Fruit fly (Drosophila melanogaster) whole organism, prepupa: ENCODE results near the gene Smyd5.
A peak's percentile ranks its signal among the peaks of the same experiment; 100 is the strongest.

Experiments
- Blimp-1 ChIP-seq: fragments of 200-800 bp; sonication (Bioruptor generic); optimal IDR thresholded peaks from 3 replicates; lab custom pipeline; 2017; ENCODE audit warnings: missing biosample characterization, missing genetic modification characterization, mild to moderate bottlenecking, moderate library complexity, missing genetic modification reagents
- CG10631 ChIP-seq: fragments of 200-800 bp; sonication (Bioruptor generic); optimal IDR thresholded peaks from 2 replicates; lab custom pipeline; 2016; ENCODE audit warnings: missing biosample characterization, missing genetic modification characterization
- CG11294 ChIP-seq: fragments of 200-800 bp; sonication (Bioruptor generic); IDR thresholded peaks from 2 replicates; pipeline ENCODE4 v1.3.6; 2022; ENCODE audit warnings: missing biosample characterization, missing genetic modification characterization
- CG11762 ChIP-seq: fragments of 200-800 bp; sonication (Bioruptor generic); optimal IDR thresholded peaks from 3 replicates; lab custom pipeline; 2016; ENCODE audit warnings: missing biosample characterization, missing genetic modification characterization; ENCODE audit not compliant: insufficient read depth
- CG11902 ChIP-seq: fragments of 200-800 bp; sonication (Bioruptor generic); optimal IDR thresholded peaks from 3 replicates; lab custom pipeline; 2016; ENCODE audit warnings: missing biosample characterization, missing genetic modification characterization
- CG15336 ChIP-seq: fragments of 200-800 bp; sonication (Bioruptor generic); IDR thresholded peaks from 2 replicates; pipeline ENCODE4 v1.3.6; 2022; ENCODE audit warnings: missing biosample characterization, missing genetic modification characterization
- CG1621 ChIP-seq: fragments of 200-800 bp; sonication (Bioruptor generic); optimal IDR thresholded peaks from 3 replicates; lab custom pipeline; 2018; ENCODE audit warnings: missing biosample characterization, mild to moderate bottlenecking, missing genetic modification characterization
- CG3032 ChIP-seq: fragments of 200-800 bp; optimal IDR thresholded peaks from 2 replicates; lab custom pipeline; 2019; ENCODE audit warnings: missing biosample characterization, mild to moderate bottlenecking, missing genetic modification characterization, moderate library complexity
- CG31627 ChIP-seq: fragments of 200-800 bp; sonication (Bioruptor generic); optimal IDR thresholded peaks from 3 replicates; lab custom pipeline; 2016; ENCODE audit warnings: missing biosample characterization, missing genetic modification characterization
- CG32006 ChIP-seq: fragments of 200-800 bp; sonication (Bioruptor generic); optimal IDR thresholded peaks from 3 replicates; lab custom pipeline; 2017; ENCODE audit warnings: missing biosample characterization, mild to moderate bottlenecking, missing genetic modification characterization
- CG6163 ChIP-seq: fragments of 200-800 bp; sonication (Bioruptor generic); IDR thresholded peaks from 3 replicates; pipeline ENCODE4 v1.3.6; 2022; ENCODE audit warnings: missing biosample characterization, missing genetic modification characterization
- CG6276 ChIP-seq: fragments of 200-800 bp; sonication (Bioruptor generic); optimal IDR thresholded peaks from 2 replicates; lab custom pipeline; 2017; ENCODE audit warnings: missing biosample characterization, mild to moderate bottlenecking, missing genetic modification characterization
- CG6808 ChIP-seq: fragments of 200-800 bp; sonication (Bioruptor generic); optimal IDR thresholded peaks from 3 replicates; lab custom pipeline; 2017; ENCODE audit warnings: missing biosample characterization, missing genetic modification characterization, mild to moderate bottlenecking, moderate library complexity, missing genetic modification reagents
- CG7368 ChIP-seq: fragments of 200-800 bp; sonication (Bioruptor generic); optimal IDR thresholded peaks from 3 replicates; lab custom pipeline; 2016; ENCODE audit warnings: missing biosample characterization, missing genetic modification characterization
- CG8632 ChIP-seq: fragments of 200-800 bp; sonication (Bioruptor generic); optimal IDR thresholded peaks from 3 replicates; lab custom pipeline; 2016; ENCODE audit warnings: missing biosample characterization, missing genetic modification characterization
- CG9139 ChIP-seq: fragments of 200-800 bp; sonication (Bioruptor generic); optimal IDR thresholded peaks from 3 replicates; lab custom pipeline; 2017; ENCODE audit warnings: missing biosample characterization, mild to moderate bottlenecking, missing genetic modification characterization
- Eip78C ChIP-seq: fragments of 200-800 bp; sonication (Bioruptor generic); peaks from one replicate; lab custom pipeline; 2016; ENCODE audit warnings: missing biosample characterization, missing genetic modification characterization
- Ets21C ChIP-seq: fragments of 200-800 bp; sonication (Bioruptor generic); optimal IDR thresholded peaks from 3 replicates; lab custom pipeline; 2016; ENCODE audit warnings: missing biosample characterization, missing genetic modification characterization
- Ets96B ChIP-seq: fragments of 200-800 bp; optimal IDR thresholded peaks from 2 replicates; lab custom pipeline; 2019; ENCODE audit warnings: missing biosample characterization, mild to moderate bottlenecking, missing genetic modification characterization, moderate library complexity
- Gug ChIP-seq: fragments of 200-800 bp; sonication (Bioruptor generic); IDR thresholded peaks from 2 replicates; pipeline ENCODE4 v1.3.6; 2022; ENCODE audit warnings: missing biosample characterization, missing genetic modification characterization
- Hr38 ChIP-seq: sonication (Bioruptor generic); optimal IDR thresholded peaks from 2 replicates; lab custom pipeline; 2016; ENCODE audit warnings: missing biosample characterization, missing genetic modification characterization
- Hr39 ChIP-seq: fragments of 200-800 bp; sonication (Bioruptor generic); optimal IDR thresholded peaks from 2 replicates; lab custom pipeline; 2016; ENCODE audit warnings: missing biosample characterization, missing genetic modification characterization
- Hr4 ChIP-seq: fragments of 200-800 bp; sonication (Bioruptor generic); optimal IDR thresholded peaks from 3 replicates; lab custom pipeline; 2016; ENCODE audit warnings: missing biosample characterization, missing genetic modification characterization
- Lpt ChIP-seq: fragments of 200-800 bp; sonication (Bioruptor generic); optimal IDR thresholded peaks from 3 replicates; lab custom pipeline; 2016; ENCODE audit warnings: missing biosample characterization, missing genetic modification characterization
- Met ChIP-seq: fragments of 200-800 bp; sonication (Bioruptor generic); optimal IDR thresholded peaks from 3 replicates; lab custom pipeline; 2016; ENCODE audit warnings: missing biosample characterization, missing genetic modification characterization
- OdsH ChIP-seq: fragments of 200-800 bp; sonication (Bioruptor generic); optimal IDR thresholded peaks from 3 replicates; lab custom pipeline; 2016; ENCODE audit warnings: missing biosample characterization, missing genetic modification characterization
- Smox ChIP-seq: fragments of 200-800 bp; sonication (Bioruptor generic); optimal IDR thresholded peaks from 3 replicates; lab custom pipeline; 2016; ENCODE audit warnings: missing biosample characterization, missing genetic modification characterization
- Sox102F ChIP-seq: fragments of 200-800 bp; sonication (Bioruptor generic); optimal IDR thresholded peaks from 2 replicates; lab custom pipeline; 2016; ENCODE audit warnings: missing biosample characterization, mild to moderate bottlenecking, missing genetic modification characterization
- Sox14 ChIP-seq: fragments of 200-800 bp; sonication (Bioruptor generic); optimal IDR thresholded peaks from 3 replicates; lab custom pipeline; 2016; ENCODE audit warnings: missing biosample characterization, missing genetic modification characterization
- achi ChIP-seq: fragments of 200-800 bp; sonication (Bioruptor generic); optimal IDR thresholded peaks from 3 replicates; lab custom pipeline; 2016; ENCODE audit warnings: missing biosample characterization, missing genetic modification characterization
- acj6 ChIP-seq: fragments of 200-800 bp; sonication (Bioruptor generic); optimal IDR thresholded peaks from 3 replicates; lab custom pipeline; 2016; ENCODE audit warnings: missing biosample characterization, missing genetic modification characterization
- cyc ChIP-seq: fragments of 200-800 bp; sonication (Bioruptor generic); optimal IDR thresholded peaks from 3 replicates; lab custom pipeline; 2016; ENCODE audit warnings: missing biosample characterization, missing genetic modification characterization
- dac ChIP-seq: fragments of 200-800 bp; sonication (Bioruptor generic); optimal IDR thresholded peaks from 2 replicates; lab custom pipeline; 2017; ENCODE audit warnings: missing biosample characterization, mild to moderate bottlenecking, missing genetic modification characterization
- eg ChIP-seq: fragments of 200-800 bp; sonication (Bioruptor generic); IDR thresholded peaks from 3 replicates; pipeline ENCODE4 v1.3.6; 2022; ENCODE audit warnings: missing biosample characterization, missing genetic modification characterization
- esn ChIP-seq: fragments of 200-800 bp; sonication (Bioruptor generic); optimal IDR thresholded peaks from 2 replicates; lab custom pipeline; 2016; ENCODE audit warnings: missing biosample characterization, mild to moderate bottlenecking, missing genetic modification characterization, moderate library complexity
- fkh ChIP-seq: fragments of 200-800 bp; sonication (Bioruptor generic); optimal IDR thresholded peaks from 3 replicates; lab custom pipeline; 2017; ENCODE audit warnings: missing biosample characterization, mild to moderate bottlenecking, missing genetic modification characterization, moderate library complexity
- lz ChIP-seq: fragments of 200-800 bp; sonication (Bioruptor generic); optimal IDR thresholded peaks from 3 replicates; lab custom pipeline; 2016; ENCODE audit warnings: missing biosample characterization, missing genetic modification characterization
- net ChIP-seq: fragments of 200-800 bp; sonication (Bioruptor generic); optimal IDR thresholded peaks from 3 replicates; lab custom pipeline; 2016; ENCODE audit warnings: missing biosample characterization, missing genetic modification characterization
- spab ChIP-seq: fragments of 200-800 bp; sonication (Bioruptor generic); optimal IDR thresholded peaks from 2 replicates; lab custom pipeline; 2017; ENCODE audit warnings: missing biosample characterization, mild to moderate bottlenecking, missing genetic modification characterization, missing genetic modification reagents
- svp ChIP-seq: fragments of 200-800 bp; sonication (Bioruptor generic); peaks from one replicate; lab custom pipeline; 2016; ENCODE audit warnings: missing biosample characterization, missing genetic modification characterization
- topi ChIP-seq: fragments of 200-800 bp; sonication (Bioruptor generic); optimal IDR thresholded peaks from 3 replicates; lab custom pipeline; 2016; ENCODE audit warnings: missing biosample characterization, missing genetic modification characterization
- vri ChIP-seq: fragments of 200-800 bp; sonication (Bioruptor generic); optimal IDR thresholded peaks from 3 replicates; lab custom pipeline; 2016; ENCODE audit warnings: missing biosample characterization, mild to moderate bottlenecking, missing genetic modification characterization

Gene Smyd5

dm6 chr3R:21179592-21180390, 38.8 kb downstream of the Smyd5 start:
- TF ChIP-seq Hr39 (no peak), achi (GFP tag; lab: Kevin White, UChicago) (no peak), vri (peak; percentile 35), Ets21C (GFP tag; lab: Kevin White, UChicago) (no peak)
- TF ChIP-seq, all 60 proteins: peak for 1

- no peak for TF ChIP-seq Sox14 (GFP tag; lab: Kevin White, UChicago)
- TF ChIP-seq lz (GFP tag; lab: Kevin White, UChicago) = no peak
- no peak for TF ChIP-seq CG9139 (GFP tag; lab: Kevin White, UChicago)
- TF ChIP-seq CG10631 (GFP tag; lab: Kevin White, UChicago) = peak; percentile 12
- no peak for TF ChIP-seq net (GFP tag; lab: Kevin White, UChicago)
- TF ChIP-seq CG32006 (GFP tag; lab: Kevin White, UChicago) = no peak
- peak; percentile 8 for TF ChIP-seq spab (GFP tag; lab: Kevin White, UChicago)
- TF ChIP-seq Hr38 (GFP tag; lab: Kevin White, UChicago) = no peak
- TF ChIP-seq acj6 = no peak
- TF ChIP-seq svp (GFP tag; lab: Kevin White, UChicago) = no peak
- TF ChIP-seq CG1621 = no peak
- TF ChIP-seq CG11762 = no peak
- no peak for TF ChIP-seq achi (GFP tag; lab: Kevin White, UChicago)
- no peak for TF ChIP-seq cyc
- no peak for TF ChIP-seq CG11902 (GFP tag; lab: Kevin White, UChicago)
- peak; percentile 49 for TF ChIP-seq Eip78C (GFP tag; lab: Kevin White, UChicago)
- no peak for TF ChIP-seq Blimp-1 (GFP tag; lab: Kevin White, UChicago)
- TF ChIP-seq CG3032 = no peak
- TF ChIP-seq Gug = no peak
- TF ChIP-seq esn (GFP tag; lab: Kevin White, UChicago) = no peak
- TF ChIP-seq CG31627 (GFP tag; lab: Kevin White, UChicago) = no peak
- no peak for TF ChIP-seq CG7368 (GFP tag; lab: Kevin White, UChicago)
- TF ChIP-seq OdsH (GFP tag; lab: Kevin White, UChicago) = peak; percentile 1
- 0 out of 2 replicates have a peak, but pooled peaks have one; percentile 15 for TF ChIP-seq CG15336
- TF ChIP-seq Lpt (GFP tag; lab: Kevin White, UChicago) = no peak
- no peak for TF ChIP-seq Hr4 (GFP tag; lab: Kevin White, UChicago)
- no peak for TF ChIP-seq CG6163 (GFP tag; lab: Robert Waterston, UW)
- TF ChIP-seq Hr39 = no peak
- no peak for TF ChIP-seq CG6276
- TF ChIP-seq dac (GFP tag; lab: Kevin White, UChicago) = no peak
- TF ChIP-seq CG8632 (GFP tag; lab: Kevin White, UChicago) = peak; percentile 13
- TF ChIP-seq CG6808 = no peak
- TF ChIP-seq topi (GFP tag; lab: Kevin White, UChicago) = no peak
- TF ChIP-seq Met = no peak
- no peak for TF ChIP-seq Smox
- no peak for TF ChIP-seq eg (GFP tag; lab: Robert Waterston, UW)
- no peak for TF ChIP-seq Sox102F
- TF ChIP-seq Ets96B (tag; lab: Kevin White, UChicago) = no peak
- TF ChIP-seq CG11294 (GFP tag; lab: Robert Waterston, UW) = no peak
- TF ChIP-seq fkh (GFP tag; lab: Kevin White, UChicago) = peak; percentile 74
Observed at dm6 chr3R:21176663-21177145, 41.9 kb downstream of the Smyd5 start.
